Fruit fly (Drosophila melanogaster): Measurements from ENCODE around the gene Cph.

Gene Cph

DNA sequence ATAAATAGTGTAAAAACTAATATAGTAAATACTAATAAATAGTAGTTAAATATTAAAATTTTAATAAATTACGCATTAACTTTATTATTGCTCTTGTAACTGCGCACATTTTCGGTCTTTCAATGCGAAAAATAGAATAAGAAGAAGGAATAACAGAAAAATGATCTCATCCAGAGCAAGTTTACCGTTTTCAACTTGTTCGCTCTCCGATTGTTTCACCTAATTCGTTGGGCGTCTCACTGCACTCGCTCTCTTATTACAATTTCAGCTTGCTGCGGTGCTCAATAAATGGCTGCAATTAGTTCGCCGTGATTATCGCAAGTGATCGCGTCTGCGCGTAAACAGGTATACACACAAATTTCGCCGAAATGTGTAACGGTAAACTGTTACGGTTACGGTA is at the start of gene Cph:
TSS of gene Cph (plus strand) at position 301 of the 400 bp plus-strand sequence.
- TF ChIP-seq CG8159 (tag; optimal IDR thresholded peaks at IDR 0.05) (no peak), fd96Ca (GFP tag; IDR thresholded peaks at IDR 0.05) (no peak), CG34367 (tag; optimal IDR thresholded peaks at IDR 0.05) (no peak), CG8301 (tag; optimal IDR thresholded peaks at IDR 0.05) (no peak), D1 (tag; optimal IDR thresholded peaks at IDR 0.05) (no peak), CG13204 (GFP tag; optimal IDR thresholded peaks at IDR 0.05) (no peak), CG4496 (GFP tag; IDR thresholded peaks at IDR 0.05) (no peak), CG15710 (tag; optimal IDR thresholded peaks at IDR 0.05) (no peak), Pif1B (GFP tag; optimal IDR thresholded peaks at IDR 0.05) (no peak), CG14655 (GFP tag; optimal IDR thresholded peaks at IDR 0.05) (no peak)

DNA sequence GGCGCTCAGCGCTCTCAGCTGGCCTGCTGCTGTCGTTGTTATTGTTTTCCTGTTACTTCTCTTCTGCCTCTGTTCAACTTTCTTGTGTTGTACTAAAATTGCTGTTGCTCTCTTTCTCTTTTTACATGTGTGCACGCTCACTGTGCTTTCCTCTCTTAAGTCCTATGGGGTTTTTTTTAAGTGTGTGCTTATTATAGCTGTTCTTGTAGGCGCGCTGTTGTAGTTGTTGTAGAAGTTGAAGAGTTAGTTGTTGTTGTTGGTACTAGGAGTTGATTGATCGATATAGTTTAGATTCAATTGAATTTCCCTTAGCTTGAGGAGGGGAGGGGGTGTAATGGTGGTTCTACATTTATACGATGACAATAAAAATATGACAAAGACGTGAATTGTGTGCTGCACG is 45.6 kb upstream of the Cph start:
- TF ChIP-seq Ets98B (GFP tag; IDR thresholded peaks at IDR 0.05) (no peak), CG13204 (GFP tag; optimal IDR thresholded peaks at IDR 0.05) (no peak), CG4496 (GFP tag; IDR thresholded peaks at IDR 0.05) (no peak), Snoo (tag; optimal IDR thresholded peaks at IDR 0.05) (no peak), CG17806 (tag; optimal IDR thresholded peaks at IDR 0.05) (no peak), CG8159 (tag; optimal IDR thresholded peaks at IDR 0.05) (no peak), CG34367 (tag; optimal IDR thresholded peaks at IDR 0.05) (no peak), CG12605 (GFP tag; IDR thresholded peaks at IDR 0.05) (no peak), EcR (GFP tag; optimal IDR thresholded peaks at IDR 0.05) (no peak), D1 (tag; optimal IDR thresholded peaks at IDR 0.05) (no peak), gl (tag; optimal IDR thresholded peaks at IDR 0.05) (no peak), CG8301 (tag; optimal IDR thresholded peaks at IDR 0.05) (no peak), fd96Ca (GFP tag; IDR thresholded peaks at IDR 0.05) (no peak), CG14655 (GFP tag; optimal IDR thresholded peaks at IDR 0.05) (no peak), Pif1A (GFP tag; optimal IDR thresholded peaks at IDR 0.05) (no peak), CG15710 (tag; optimal IDR thresholded peaks at IDR 0.05) (no peak)

DNA sequence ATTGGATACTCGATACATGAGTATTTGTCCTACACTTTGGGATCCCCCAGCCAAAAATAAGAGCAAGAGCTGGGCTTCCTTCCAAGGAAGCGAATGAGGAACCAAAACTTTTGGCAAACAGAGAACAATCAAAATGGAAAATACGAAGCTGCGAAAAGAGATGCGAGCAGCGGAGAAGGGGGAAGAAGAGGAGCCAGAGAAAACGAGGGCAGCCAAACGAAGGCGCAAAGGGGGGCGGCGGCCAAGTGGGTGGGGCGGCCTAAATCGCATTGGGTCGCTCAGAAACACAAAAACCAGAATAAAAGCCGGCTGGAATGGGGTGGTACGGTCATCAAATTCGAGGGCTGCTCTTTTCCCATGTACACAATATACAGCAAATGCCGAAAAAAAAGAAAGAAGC is 43.4 kb upstream of the Cph start:
- TF ChIP-seq Snoo (tag; optimal IDR thresholded peaks at IDR 0.05) (no peak), CG17806 (tag; optimal IDR thresholded peaks at IDR 0.05) (no peak), Pif1A (GFP tag; optimal IDR thresholded peaks at IDR 0.05) (no peak), CG12605 (GFP tag; IDR thresholded peaks at IDR 0.05) (no peak)

DNA sequence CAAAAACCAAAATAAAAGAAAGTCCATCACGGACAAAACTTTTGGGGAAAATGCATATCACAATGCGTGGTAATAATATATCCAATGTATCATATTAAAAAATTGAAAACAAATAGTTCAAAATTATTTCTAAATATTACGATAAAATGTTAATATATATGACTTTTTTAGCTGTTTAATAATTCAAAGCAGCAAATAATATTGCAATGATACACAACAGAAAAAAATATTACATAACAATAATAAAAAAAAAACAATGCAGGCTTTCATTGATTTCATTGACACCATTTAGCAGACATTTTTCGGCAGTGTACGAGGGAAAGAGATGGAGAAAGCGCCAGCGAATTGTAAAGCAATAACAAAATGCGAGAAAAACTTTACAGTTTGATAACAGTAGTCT is 42.7 kb upstream of the Cph start:
- no peak for TF ChIP-seq CG12605 (GFP tag; IDR thresholded peaks at IDR 0.05)
- TF ChIP-seq CG9948 (tag; optimal IDR thresholded peaks at IDR 0.05): no peak
- no peak for TF ChIP-seq CG15710 (tag; optimal IDR thresholded peaks at IDR 0.05)
- no peak for TF ChIP-seq Pif1B (GFP tag; optimal IDR thresholded peaks at IDR 0.05)
- TF ChIP-seq CG4496 (GFP tag; IDR thresholded peaks at IDR 0.05): no peak
- no peak for TF ChIP-seq Pif1A (GFP tag; optimal IDR thresholded peaks at IDR 0.05)

DNA sequence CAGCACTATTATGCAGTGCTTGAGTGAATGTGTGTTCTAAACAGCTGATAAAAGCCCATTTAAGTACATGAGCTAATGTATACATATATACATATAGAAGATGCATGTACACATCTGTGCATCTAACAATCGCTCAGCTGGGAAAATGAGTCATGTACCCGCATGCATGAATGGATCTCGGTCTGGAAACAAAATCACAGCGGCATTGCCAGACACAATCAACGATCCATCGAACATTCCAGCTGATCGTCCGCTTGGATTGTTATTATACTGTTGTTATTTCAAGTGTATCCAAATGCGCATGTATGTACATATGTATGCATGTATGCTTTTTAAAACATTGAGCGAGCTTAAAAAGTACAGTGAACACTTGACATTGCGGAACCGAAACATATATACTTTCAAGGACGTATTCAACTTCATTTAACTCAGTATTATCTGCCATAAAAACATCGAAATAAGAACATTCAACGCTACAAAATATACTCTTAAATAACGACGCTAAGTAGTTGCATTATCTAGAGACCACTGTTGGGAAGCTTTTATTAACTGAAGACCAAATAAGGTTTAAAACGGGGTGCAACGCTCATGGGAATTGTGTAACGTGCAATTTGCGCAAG is 42.1 kb upstream of the Cph start:
- 0 out of 2 replicates have a peak, but pooled peaks have one; percentile 31 for TF ChIP-seq rn (GFP tag; IDR thresholded peaks at IDR 0.05)
- TF ChIP-seq CG34367 (tag; optimal IDR thresholded peaks at IDR 0.05): peak; percentile 58
- TF ChIP-seq gl (tag; optimal IDR thresholded peaks at IDR 0.05): peak; percentile 19
- peak; percentile 84 for TF ChIP-seq fd96Ca (GFP tag; IDR thresholded peaks at IDR 0.05)
- TF ChIP-seq CG4496 (GFP tag; IDR thresholded peaks at IDR 0.05): peak; percentile 90
- peak; percentile 87 for TF ChIP-seq Ets98B (GFP tag; IDR thresholded peaks at IDR 0.05)
- TF ChIP-seq CG15710 (tag; optimal IDR thresholded peaks at IDR 0.05): peak; percentile 78
- peak; percentile 77 for TF ChIP-seq CG17806 (tag; optimal IDR thresholded peaks at IDR 0.05)
- TF ChIP-seq Pif1A (GFP tag; optimal IDR thresholded peaks at IDR 0.05): peak; percentile 77
- no peak for TF ChIP-seq D1 (tag; optimal IDR thresholded peaks at IDR 0.05)
- 0 out of 2 replicates have a peak, but pooled peaks have one; percentile 31 for TF ChIP-seq CG10348 (GFP tag; IDR thresholded peaks at IDR 0.05)
- peak; percentile 68 for TF ChIP-seq Pif1B (GFP tag; optimal IDR thresholded peaks at IDR 0.05)
- TF ChIP-seq CG9948 (tag; optimal IDR thresholded peaks at IDR 0.05): peak; percentile 67
- peak; percentile 84 for TF ChIP-seq Snoo (tag; optimal IDR thresholded peaks at IDR 0.05)
- TF ChIP-seq CG8301 (tag; optimal IDR thresholded peaks at IDR 0.05): peak; percentile 69
- TF ChIP-seq CG14655 (GFP tag; optimal IDR thresholded peaks at IDR 0.05): peak; percentile 71
- peak; percentile 83; the same call in 1 of the 2 replicates for TF ChIP-seq CG32121 (GFP tag; IDR thresholded peaks at IDR 0.05)
- peak; percentile 70 for TF ChIP-seq CG12605 (GFP tag; IDR thresholded peaks at IDR 0.05)
- peak; percentile 77 for TF ChIP-seq CG8159 (tag; optimal IDR thresholded peaks at IDR 0.05)
- TF ChIP-seq EcR (GFP tag; optimal IDR thresholded peaks at IDR 0.05): no peak
- peak; percentile 19 for TF ChIP-seq CG13204 (GFP tag; optimal IDR thresholded peaks at IDR 0.05)

DNA sequence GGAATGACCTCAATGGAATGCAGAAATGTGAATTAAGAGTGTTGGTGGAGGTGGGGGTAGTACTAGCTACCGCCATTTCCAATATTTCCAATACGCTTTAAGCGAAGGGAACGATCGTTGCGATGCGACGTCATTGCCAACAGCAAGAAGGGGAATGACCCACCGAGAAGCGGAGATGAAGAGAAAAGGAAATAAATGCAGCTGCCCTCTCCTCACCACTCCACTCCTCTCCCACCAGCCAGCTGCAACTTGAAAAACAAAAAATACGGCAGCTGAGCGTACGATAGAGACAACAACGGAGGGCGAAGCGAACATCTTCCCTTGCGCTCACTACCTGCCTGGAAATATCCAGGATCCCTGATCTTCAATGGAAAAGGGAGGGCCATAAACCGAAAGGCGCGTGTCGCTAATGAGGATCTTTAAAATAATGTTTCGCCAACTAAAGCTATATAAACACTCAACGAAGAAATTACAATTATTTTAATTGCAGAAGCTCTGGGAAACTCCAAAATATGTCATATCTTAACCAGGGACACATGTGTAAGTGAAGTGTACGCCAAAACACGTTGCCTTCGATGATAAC is 41.5 kb upstream of the Cph start:
- no peak for TF ChIP-seq CG8301 (tag; optimal IDR thresholded peaks at IDR 0.05)
- TF ChIP-seq CG14655 (GFP tag; optimal IDR thresholded peaks at IDR 0.05): no peak
- no peak for TF ChIP-seq Snoo (tag; optimal IDR thresholded peaks at IDR 0.05)
- no peak for TF ChIP-seq CG32121 (GFP tag; IDR thresholded peaks at IDR 0.05)
- TF ChIP-seq CG8159 (tag; optimal IDR thresholded peaks at IDR 0.05): no peak
- TF ChIP-seq CG9948 (tag; optimal IDR thresholded peaks at IDR 0.05): no peak
- no peak for TF ChIP-seq Pif1B (GFP tag; optimal IDR thresholded peaks at IDR 0.05)
- TF ChIP-seq Ets98B (GFP tag; IDR thresholded peaks at IDR 0.05): no peak
- TF ChIP-seq CG15710 (tag; optimal IDR thresholded peaks at IDR 0.05): no peak
- 0 out of 2 replicates have a peak, but pooled peaks have one; percentile 4 for TF ChIP-seq CG12605 (GFP tag; IDR thresholded peaks at IDR 0.05)
- peak; percentile 96 for TF ChIP-seq EcR (GFP tag; optimal IDR thresholded peaks at IDR 0.05)
- no peak for TF ChIP-seq CG10348 (GFP tag; IDR thresholded peaks at IDR 0.05)
- TF ChIP-seq CG4496 (GFP tag; IDR thresholded peaks at IDR 0.05): no peak
- TF ChIP-seq fd96Ca (GFP tag; IDR thresholded peaks at IDR 0.05): no peak
- no peak for TF ChIP-seq CG13204 (GFP tag; optimal IDR thresholded peaks at IDR 0.05)
- no peak for TF ChIP-seq gl (tag; optimal IDR thresholded peaks at IDR 0.05)
- TF ChIP-seq CG34367 (tag; optimal IDR thresholded peaks at IDR 0.05): no peak

Data from whole organism, pupa.